Worm (Caenorhabditis elegans) whole organism, mixed stage, embryonic: ENCODE results near the gene W08G11.3.

Experiments
- blmp-1 ChIP-seq: fragments of 150-350 bp; optimal IDR thresholded peaks from 2 replicates; lab custom pipeline; 2014; ENCODE audit warnings: missing biosample characterization, missing genetic modification characterization
- ceh-83 ChIP-seq: fragments of 200-800 bp; sonication (Bioruptor generic); optimal IDR thresholded peaks from 2 replicates; lab custom pipeline; 2018; ENCODE audit warnings: mild to moderate bottlenecking, missing genetic modification characterization, missing compliant biosample characterization
- ces-1 ChIP-seq: fragments of 150-350 bp; optimal IDR thresholded peaks from 2 replicates; lab custom pipeline; 2014; ENCODE audit warnings: missing biosample characterization, missing genetic modification reagents, missing genetic modification characterization
- nhr-12 ChIP-seq: fragments of 150-350 bp; optimal IDR thresholded peaks from 2 replicates; lab custom pipeline; 2014; ENCODE audit warnings: missing biosample characterization, missing genetic modification characterization
- nhr-237 ChIP-seq: fragments of 150-350 bp; optimal IDR thresholded peaks from 2 replicates; lab custom pipeline; 2014; ENCODE audit warnings: missing biosample characterization, missing genetic modification characterization
- unc-39 ChIP-seq: fragments of 150-350 bp; optimal IDR thresholded peaks from 2 replicates; lab custom pipeline; 2014; ENCODE audit warnings: missing biosample characterization, missing genetic modification characterization
- ztf-11 ChIP-seq: fragments of 150-350 bp; optimal IDR thresholded peaks from 2 replicates; lab custom pipeline; 2014; ENCODE audit warnings: missing biosample characterization, missing genetic modification characterization

DNA sequence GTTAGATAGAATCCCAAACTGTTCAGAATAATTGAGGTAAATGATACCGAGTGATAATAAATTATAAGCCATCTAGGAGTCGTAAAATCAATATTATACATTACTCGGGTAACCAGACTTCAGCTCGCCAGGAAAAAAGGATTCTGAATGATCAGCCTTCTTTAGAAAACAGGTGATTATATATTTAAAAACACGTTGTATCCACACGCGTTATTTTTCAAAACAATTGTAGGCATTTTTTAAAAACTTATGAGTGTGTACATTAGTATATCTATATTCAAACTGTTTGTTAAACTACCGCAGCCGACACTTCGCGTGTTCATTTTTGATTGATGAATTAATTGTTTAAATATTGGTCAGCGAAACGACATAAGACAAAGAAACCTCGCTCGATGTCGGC lies 20.8 kb downstream of the W08G11.3 start, which contains the start of gene sri-65:
- TF ChIP-seq ztf-11 (tag; lab: Kevin White, UChicago) (no peak), blmp-1 (no peak), ces-1 (no peak), nhr-12 (no peak), nhr-237 (tag; lab: Kevin White, UChicago) (no peak), unc-39 (tag; lab: Kevin White, UChicago) (no peak), ceh-83 (GFP tag; lab: Kevin White, UChicago) (no peak)
